Fruit fly (Drosophila melanogaster) whole organism, embryonic: ENCODE results near the gene CG13403.

Experiments used
- CG10147 ChIP-seq: fragments of 200-800 bp; sonication (Bioruptor generic); optimal IDR thresholded peaks from 2 replicates; lab custom pipeline; 2019; ENCODE audit warnings: missing biosample characterization, mild to moderate bottlenecking, missing genetic modification characterization, moderate library complexity
- CG1233 ChIP-seq: fragments of 200-800 bp; sonication (Bioruptor generic); optimal IDR thresholded peaks from 4 replicates; lab custom pipeline; 2018; ENCODE audit warnings: missing biosample characterization, mild to moderate bottlenecking, missing genetic modification characterization
- CG12744 ChIP-seq: fragments of 200-800 bp; sonication (Bioruptor generic); optimal IDR thresholded peaks from 2 replicates; lab custom pipeline; 2016; ENCODE audit warnings: missing biosample characterization, missing genetic modification characterization
- CG13624 ChIP-seq: fragments of 200-800 bp; sonication (Bioruptor generic); optimal IDR thresholded peaks from 2 replicates; lab custom pipeline; 2016; ENCODE audit warnings: missing biosample characterization, missing genetic modification characterization
- CG15514 ChIP-seq: fragments of 200-800 bp; sonication (Bioruptor generic); optimal IDR thresholded peaks from 3 replicates; lab custom pipeline; 2017; ENCODE audit warnings: missing biosample characterization, missing genetic modification characterization, mild to moderate bottlenecking, moderate library complexity, missing genetic modification reagents
- CG16813 ChIP-seq: fragments of 200-800 bp; sonication (Bioruptor generic); IDR thresholded peaks from 3 replicates; pipeline ENCODE4 v1.3.6; 2022; ENCODE audit warnings: missing biosample characterization, missing genetic modification characterization; ENCODE audit not compliant: partially characterized antibody
- CG17385 ChIP-seq: fragments of 200-800 bp; sonication (Bioruptor generic); optimal IDR thresholded peaks from 3 replicates; lab custom pipeline; 2018; ENCODE audit warnings: missing biosample characterization, mild to moderate bottlenecking, missing genetic modification characterization
- CG17829 ChIP-seq: fragments of 200-800 bp; optimal IDR thresholded peaks from 2 replicates; lab custom pipeline; 2019; ENCODE audit warnings: missing biosample characterization, mild to moderate bottlenecking, missing genetic modification characterization, moderate library complexity
- CG18619 ChIP-seq: fragments of 200-800 bp; sonication (Bioruptor generic); optimal IDR thresholded peaks from 3 replicates; lab custom pipeline; 2017; ENCODE audit warnings: missing biosample characterization, mild to moderate bottlenecking, missing genetic modification characterization
- CG2678 ChIP-seq: fragments of 200-800 bp; sonication (Bioruptor generic); optimal IDR thresholded peaks from 3 replicates; lab custom pipeline; 2019; ENCODE audit warnings: missing biosample characterization, mild to moderate bottlenecking, missing genetic modification characterization, moderate library complexity
- CG30431 ChIP-seq: fragments of 200-800 bp; sonication (Bioruptor generic); optimal IDR thresholded peaks from 2 replicates; lab custom pipeline; 2017; ENCODE audit warnings: missing biosample characterization, missing genetic modification characterization
- CG3065 ChIP-seq: fragments of 200-800 bp; sonication (Bioruptor generic); optimal IDR thresholded peaks from 2 replicates; lab custom pipeline; 2016; ENCODE audit warnings: missing biosample characterization, missing genetic modification characterization
- CG4360 ChIP-seq: fragments of 200-800 bp; sonication (Bioruptor generic); IDR thresholded peaks from 2 replicates; pipeline ENCODE4 v1.3.6; 2022; ENCODE audit warnings: missing biosample characterization, missing genetic modification characterization
- CG6654 ChIP-seq: fragments of 200-800 bp; sonication (Bioruptor generic); optimal IDR thresholded peaks from 2 replicates; lab custom pipeline; 2017; ENCODE audit warnings: missing biosample characterization, mild to moderate bottlenecking, missing genetic modification characterization
- CG6689 ChIP-seq: fragments of 200-800 bp; sonication (Bioruptor generic); IDR thresholded peaks from 2 replicates; pipeline ENCODE4 v1.3.6; 2022; ENCODE audit warnings: missing biosample characterization, missing genetic modification characterization
- CG8359 ChIP-seq: fragments of 200-800 bp; sonication (Bioruptor generic); optimal IDR thresholded peaks from 2 replicates; lab custom pipeline; 2017; ENCODE audit warnings: missing biosample characterization, mild to moderate bottlenecking, missing genetic modification characterization, borderline replicate concordance
- Dbx ChIP-seq: fragments of 200-800 bp; sonication (Bioruptor generic); IDR thresholded peaks from 3 replicates; pipeline ENCODE4 v1.3.6; 2022; ENCODE audit warnings: missing biosample characterization, missing genetic modification characterization
- Dip2 ChIP-seq: fragments of 200-800 bp; sonication (Bioruptor generic); IDR thresholded peaks from 2 replicates; pipeline ENCODE4 v1.3.6; 2022; ENCODE audit warnings: missing biosample characterization, missing genetic modification characterization
- MBD-R2 ChIP-seq: fragments of 200-800 bp; sonication (Bioruptor generic); IDR thresholded peaks from 2 replicates; pipeline ENCODE4 v1.3.6; 2022; ENCODE audit warnings: missing biosample characterization, missing genetic modification characterization
- Med ChIP-seq: fragments of 200-800 bp; sonication (Bioruptor generic); peaks from one replicate; lab custom pipeline; 2016; ENCODE audit warnings: missing biosample characterization, missing genetic modification characterization, mild to moderate bottlenecking, inconsistent platforms, moderate library complexity
- Meics ChIP-seq: fragments of 200-800 bp; sonication (Bioruptor generic); optimal IDR thresholded peaks from 2 replicates; lab custom pipeline; 2017; ENCODE audit warnings: missing biosample characterization, mild to moderate bottlenecking, missing genetic modification characterization
- Mes4 ChIP-seq: fragments of 200-800 bp; sonication (Bioruptor generic); optimal IDR thresholded peaks from 2 replicates; lab custom pipeline; 2016; ENCODE audit warnings: missing biosample characterization, missing genetic modification characterization
- Nf-YC ChIP-seq: fragments of 200-800 bp; optimal IDR thresholded peaks from 3 replicates; lab custom pipeline; 2019; ENCODE audit warnings: missing biosample characterization, mild to moderate bottlenecking, missing genetic modification characterization, moderate library complexity
- Oli ChIP-seq: fragments of 200-800 bp; sonication (Bioruptor generic); optimal IDR thresholded peaks from 2 replicates; lab custom pipeline; 2018; ENCODE audit warnings: missing biosample characterization, mild to moderate bottlenecking, missing genetic modification characterization, moderate library complexity
- Xrp1 ChIP-seq: fragments of 200-800 bp; sonication (Bioruptor generic); IDR thresholded peaks from 2 replicates; pipeline ENCODE4 v1.3.6; 2022; ENCODE audit warnings: missing biosample characterization, missing genetic modification characterization
- YL-1 ChIP-seq: fragments of 200-800 bp; sonication (Bioruptor generic); optimal IDR thresholded peaks from 3 replicates; lab custom pipeline; 2017; ENCODE audit warnings: missing biosample characterization, mild to moderate bottlenecking, missing genetic modification characterization
- ara ChIP-seq: fragments of 200-800 bp; sonication (Bioruptor generic); IDR thresholded peaks from 2 replicates; pipeline ENCODE4 v1.3.6; 2022; ENCODE audit warnings: missing biosample characterization, missing genetic modification characterization
- ato ChIP-seq: fragments of 200-800 bp; sonication (Bioruptor generic); IDR thresholded peaks from 2 replicates; pipeline ENCODE4 v1.3.6; 2022; ENCODE audit warnings: missing biosample characterization, missing genetic modification characterization; ENCODE audit not compliant: partially characterized antibody
- bbx ChIP-seq: fragments of 200-800 bp; sonication (Bioruptor generic); IDR thresholded peaks from 2 replicates; pipeline ENCODE4 v1.3.6; 2022; ENCODE audit warnings: missing biosample characterization, missing genetic modification characterization; ENCODE audit not compliant: partially characterized antibody
- fd3F ChIP-seq: fragments of 200-800 bp; sonication (Bioruptor generic); optimal IDR thresholded peaks from 2 replicates; lab custom pipeline; 2018; ENCODE audit warnings: missing biosample characterization, mild to moderate bottlenecking, missing genetic modification characterization, moderate library complexity
- fu2 ChIP-seq: fragments of 200-800 bp; sonication (Bioruptor generic); optimal IDR thresholded peaks from 2 replicates; lab custom pipeline; 2016; ENCODE audit warnings: missing biosample characterization, missing genetic modification characterization
- hb ChIP-seq: fragments of 200-800 bp; sonication (Bioruptor generic); IDR thresholded peaks from 3 replicates; pipeline ENCODE4 v1.3.6; 2022; ENCODE audit warnings: missing biosample characterization, missing genetic modification characterization; ENCODE audit not compliant: partially characterized antibody
- ind ChIP-seq: fragments of 200-800 bp; sonication (Bioruptor generic); optimal IDR thresholded peaks from 3 replicates; lab custom pipeline; 2016; ENCODE audit warnings: missing biosample characterization, missing genetic modification characterization
- mld ChIP-seq: fragments of 200-800 bp; sonication (Bioruptor generic); IDR thresholded peaks from 3 replicates; pipeline ENCODE4 v1.3.6; 2022; ENCODE audit warnings: missing biosample characterization, missing genetic modification characterization; ENCODE audit not compliant: partially characterized antibody
- sob ChIP-seq: fragments of 200-800 bp; sonication (Bioruptor generic); IDR thresholded peaks from 2 replicates; pipeline ENCODE4 v1.3.6; 2022; ENCODE audit warnings: missing biosample characterization, missing genetic modification characterization
- sug ChIP-seq: fragments of 200-800 bp; optimal IDR thresholded peaks from 2 replicates; lab custom pipeline; 2019; ENCODE audit warnings: missing biosample characterization, mild to moderate bottlenecking, missing genetic modification characterization, moderate library complexity
- tin ChIP-seq: fragments of 200-800 bp; sonication (Bioruptor generic); optimal IDR thresholded peaks from 3 replicates; lab custom pipeline; 2016; ENCODE audit warnings: missing biosample characterization, missing genetic modification characterization
- vvl ChIP-seq: fragments of 200-800 bp; sonication (Bioruptor generic); IDR thresholded peaks from 2 replicates; pipeline ENCODE4 v1.3.6; 2022; ENCODE audit warnings: missing biosample characterization, missing genetic modification characterization

Gene CG13403

DNA sequence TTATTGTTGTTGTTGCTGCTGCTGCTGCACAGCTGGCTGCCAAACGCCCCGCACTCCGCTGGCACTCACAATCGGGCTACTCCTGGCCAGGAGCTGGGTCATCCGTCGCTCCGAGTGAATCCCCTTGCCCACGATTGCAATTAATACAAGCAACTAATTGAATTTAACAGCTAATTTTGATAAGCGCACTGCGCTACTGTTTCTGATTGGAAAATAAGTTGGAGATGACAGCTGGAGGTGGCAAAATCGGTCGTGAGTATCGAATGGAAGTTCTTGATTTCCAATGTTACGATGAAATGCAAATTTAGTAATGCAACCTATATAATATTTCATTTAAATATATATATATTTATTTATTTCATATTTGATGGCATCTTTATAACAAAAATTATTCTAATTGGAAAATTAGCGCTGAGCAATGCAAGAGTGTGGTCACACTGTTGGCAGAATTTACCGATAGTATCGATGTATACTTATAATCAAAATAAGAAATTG, 42.1 kb upstream of the CG13403 start, which contains the start of gene CG42271 (continued):
- TF ChIP-seq MBD-R2 (GFP tag; lab: Robert Waterston, UW) = peak; percentile 47
- TF ChIP-seq vvl = no peak
- TF ChIP-seq ind (GFP tag; lab: Kevin White, UChicago) = peak; percentile 44
- TF ChIP-seq CG1233 (GFP tag; lab: Kevin White, UChicago) = no peak
- TF ChIP-seq CG8359 (GFP tag; lab: Kevin White, UChicago) = peak; percentile 18
- TF ChIP-seq CG15514 = peak; percentile 61
- no peak for TF ChIP-seq fu2 (GFP tag; lab: Kevin White, UChicago)
- peak; percentile 30 for TF ChIP-seq CG18619 (GFP tag; lab: Kevin White, UChicago)
- TF ChIP-seq tin (GFP tag; lab: Kevin White, UChicago) = peak; percentile 22
- TF ChIP-seq Dbx (GFP tag; lab: Robert Waterston, UW) = peak; percentile 44; the same call in 1 of the 3 replicates
- peak; percentile 63 for TF ChIP-seq sug (tag; lab: Kevin White, UChicago)
- peak; percentile 95 for TF ChIP-seq CG16813 (GFP tag; lab: Robert Waterston, UW)
- TF ChIP-seq CG17385 (GFP tag; lab: Kevin White, UChicago) = peak; percentile 13
- peak; percentile 7 for TF ChIP-seq Oli
- peak; percentile 44 for TF ChIP-seq CG17829 (tag; lab: Kevin White, UChicago)
- TF ChIP-seq Nf-YC = peak; percentile 61
- peak; percentile 93 for TF ChIP-seq hb (GFP tag; lab: Robert Waterston, UW)
- peak; percentile 46; the same call in 1 of the 2 replicates for TF ChIP-seq Xrp1
- peak; percentile 74 for TF ChIP-seq ato (GFP tag; lab: Robert Waterston, UW)
- peak; percentile 33; the same call in 1 of the 2 replicates for TF ChIP-seq ara (GFP tag; lab: Robert Waterston, UW)
- peak; percentile 52 for TF ChIP-seq sob (GFP tag; lab: Robert Waterston, UW)
- TF ChIP-seq CG13624 = no peak
- peak; percentile 36 for TF ChIP-seq fd3F
- TF ChIP-seq CG4360 (GFP tag; lab: Robert Waterston, UW) = peak; percentile 86
- TF ChIP-seq CG10147 (GFP tag; lab: Kevin White, UChicago) = peak; percentile 21
- TF ChIP-seq CG3065 (GFP tag; lab: Kevin White, UChicago) = no peak
- 0 out of 2 replicates have a peak, but pooled peaks have one; percentile 12 for TF ChIP-seq CG6689 (GFP tag; lab: Robert Waterston, UW)
- TF ChIP-seq mld (GFP tag; lab: Robert Waterston, UW) = peak; percentile 87

DNA sequence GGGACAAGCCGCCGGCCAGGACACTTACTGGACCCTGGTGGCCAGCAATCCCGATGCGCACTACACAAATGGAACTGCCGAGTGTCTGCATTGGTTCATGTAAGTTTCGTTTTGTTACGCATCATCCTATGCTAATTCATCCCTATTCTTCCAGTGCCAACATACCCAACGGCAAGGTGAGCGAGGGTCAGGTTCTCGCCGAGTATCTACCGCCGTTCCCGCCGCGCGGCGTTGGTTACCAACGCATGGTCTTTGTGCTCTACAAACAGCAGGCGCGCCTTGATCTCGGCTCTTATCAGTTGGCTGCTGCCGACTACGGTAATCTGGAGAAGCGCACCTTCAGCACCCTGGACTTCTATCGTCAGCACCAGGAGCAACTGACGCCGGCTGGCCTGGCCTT, 35.2 kb upstream of the CG13403 start:
- TF ChIP-seq Dip2 (GFP tag; lab: Robert Waterston, UW) (no peak), CG2678 (tag; lab: Kevin White, UChicago) (no peak), bbx (GFP tag; lab: Robert Waterston, UW) (no peak), YL-1 (no peak), CG6654 (GFP tag; lab: Kevin White, UChicago) (no peak), CG30431 (GFP tag; lab: Kevin White, UChicago) (no peak), CG6689 (GFP tag; lab: Robert Waterston, UW) (no peak), Med (GFP tag; lab: Kevin White, UChicago) (no peak), CG12744 (GFP tag; lab: Kevin White, UChicago) (no peak), Mes4 (GFP tag; lab: Kevin White, UChicago) (no peak), Meics (GFP tag; lab: Kevin White, UChicago) (no peak)
- TF ChIP-seq, all 482 proteins: peak for 0
